Worm (Caenorhabditis elegans) whole organism, midembryonic: ENCODE data around the gene tkt-1.

Experiments used
- T22C8.4 ChIP-seq: fragments of 200-800 bp; sonication (Bioruptor generic); IDR thresholded peaks from 2 replicates; pipeline ENCODE4 v1.3.6; 2022; ENCODE audit warnings: missing genetic modification characterization, missing compliant biosample characterization
- cog-1 ChIP-seq: sonication (generic microtip); optimal IDR thresholded peaks from 2 replicates; lab custom pipeline; 2016; ENCODE audit warnings: missing genetic modification characterization, missing compliant biosample characterization
- flt-1 ChIP-seq: fragments of 200-800 bp; sonication (Bioruptor generic); IDR thresholded peaks from 2 replicates; pipeline ENCODE4 v1.3.6; 2022; ENCODE audit warnings: missing genetic modification characterization, missing compliant biosample characterization
- klf-2 ChIP-seq: fragments of 200-800 bp; sonication (Bioruptor generic); conservative IDR thresholded peaks from 2 replicates; pipeline ENCODE4 v1.3.6; 2022; ENCODE audit warnings: missing genetic modification reagents, missing genetic modification characterization, missing compliant biosample characterization
- med-1 ChIP-seq: sonication (generic microtip); optimal IDR thresholded peaks from 2 replicates; lab custom pipeline; 2017; ENCODE audit warnings: missing genetic modification characterization, mild to moderate bottlenecking, missing compliant biosample characterization, antibody characterized with exemption, missing genetic modification reagents; ENCODE audit not compliant: insufficient read depth
- ref-1 ChIP-seq: fragments of 200-800 bp; sonication (Bioruptor generic); conservative IDR thresholded peaks from 2 replicates; pipeline ENCODE4 v1.3.6; 2022; ENCODE audit warnings: missing genetic modification reagents, missing genetic modification characterization, missing compliant biosample characterization
- tab-1 ChIP-seq: fragments of 200-800 bp; sonication (Bioruptor generic); IDR thresholded peaks from 2 replicates; pipeline ENCODE4 v1.3.6; 2022; ENCODE audit warnings: missing genetic modification characterization, missing compliant biosample characterization
- ztf-23 ChIP-seq: fragments of 200-800 bp; sonication (Bioruptor generic); IDR thresholded peaks from 2 replicates; pipeline ENCODE4 v1.3.6; 2022; ENCODE audit warnings: missing genetic modification reagents, missing genetic modification characterization, missing compliant biosample characterization
- ztf-29 ChIP-seq: fragments of 200-800 bp; sonication (Bioruptor generic); IDR thresholded peaks from 2 replicates; pipeline ENCODE4 v1.3.6; 2022; ENCODE audit warnings: missing genetic modification reagents, missing genetic modification characterization, missing compliant biosample characterization

Gene tkt-1

ce11 chrIV:10243276-10243675 lies at the start of gene tkt-1:
tkt-1 (plus strand) TSS chrIV:10243612.
- TF ChIP-seq cog-1 (tag; lab: Kevin White, UChicago): no peak
- no peak for TF ChIP-seq klf-2 (GFP tag; lab: Robert Waterston, UW)
- no peak for TF ChIP-seq T22C8.4 (GFP tag; lab: Robert Waterston, UW)
- TF ChIP-seq ztf-23 (GFP tag; lab: Robert Waterston, UW): no peak
- no peak for TF ChIP-seq flt-1 (GFP tag; lab: Robert Waterston, UW)
- no peak for TF ChIP-seq tab-1 (GFP tag; lab: Robert Waterston, UW)
- TF ChIP-seq med-1: no peak
- no peak for TF ChIP-seq ref-1
- no peak for TF ChIP-seq ztf-29

ce11 chrIV:10194345-10194744 lies 49.1 kb upstream of the tkt-1 start, which contains the start of gene ptrg-1:
ptrg-1 (minus strand) TSS chrIV:10194445.
- TF ChIP-seq ztf-23 (GFP tag; lab: Robert Waterston, UW): no peak
- no peak for TF ChIP-seq cog-1 (tag; lab: Kevin White, UChicago)
- no peak for TF ChIP-seq med-1
- TF ChIP-seq klf-2 (GFP tag; lab: Robert Waterston, UW): no peak
- no peak for TF ChIP-seq ztf-29
- TF ChIP-seq tab-1 (GFP tag; lab: Robert Waterston, UW): no peak
- no peak for TF ChIP-seq T22C8.4 (GFP tag; lab: Robert Waterston, UW)
- TF ChIP-seq ref-1: no peak
- TF ChIP-seq flt-1 (GFP tag; lab: Robert Waterston, UW): no peak

- TF ChIP-seq tab-1 (GFP tag; lab: Robert Waterston, UW): no peak
- TF ChIP-seq cog-1 (tag; lab: Kevin White, UChicago): no peak
- TF ChIP-seq ztf-23 (GFP tag; lab: Robert Waterston, UW): no peak
- no peak for TF ChIP-seq flt-1 (GFP tag; lab: Robert Waterston, UW)
- TF ChIP-seq klf-2 (GFP tag; lab: Robert Waterston, UW): no peak
- no peak for TF ChIP-seq ztf-29
- no peak for TF ChIP-seq med-1
- TF ChIP-seq ref-1: no peak
- TF ChIP-seq T22C8.4 (GFP tag; lab: Robert Waterston, UW): no peak
Measured at ce11 chrIV:10197317-10197867, 46.0 kb upstream of the tkt-1 start, which contains the start of gene gon-4. gon-4 (plus strand) TSS chrIV:10197817.

- TF ChIP-seq ztf-23 (GFP tag; lab: Robert Waterston, UW) (no peak), cog-1 (tag; lab: Kevin White, UChicago) (no peak)
Measured at ce11 chrIV:10206182-10206581, 37.2 kb upstream of the tkt-1 start, which contains the start of gene K04D7.6. K04D7.6 (minus strand) TSS chrIV:10206282.

ce11 chrIV:10214811-10215210 lies 28.6 kb upstream of the tkt-1 start, which contains the start of gene abt-1:
abt-1 (minus strand) TSS chrIV:10214911.
- no peak for TF ChIP-seq ref-1

ce11 chrIV:10215393-10215792 lies 28.0 kb upstream of the tkt-1 start:
- TF ChIP-seq tab-1 (GFP tag; lab: Robert Waterston, UW) (no peak), klf-2 (GFP tag; lab: Robert Waterston, UW) (no peak), flt-1 (GFP tag; lab: Robert Waterston, UW) (no peak), med-1 (no peak), ztf-23 (GFP tag; lab: Robert Waterston, UW) (no peak), ref-1 (no peak), cog-1 (tag; lab: Kevin White, UChicago) (no peak), ztf-29 (no peak), T22C8.4 (GFP tag; lab: Robert Waterston, UW) (no peak)

ce11 chrIV:10216078-10216477 lies 27.3 kb upstream of the tkt-1 start, which contains the start of gene col-124:
col-124 (plus strand) TSS chrIV:10216451.
- no peak for TF ChIP-seq flt-1 (GFP tag; lab: Robert Waterston, UW)
- no peak for TF ChIP-seq cog-1 (tag; lab: Kevin White, UChicago)
- TF ChIP-seq med-1: no peak
- TF ChIP-seq ref-1: no peak
- TF ChIP-seq ztf-29: no peak

ce11 chrIV:10216704-10217296 lies 26.6 kb upstream of the tkt-1 start:
- no peak for TF ChIP-seq cog-1 (tag; lab: Kevin White, UChicago)
- TF ChIP-seq ztf-23 (GFP tag; lab: Robert Waterston, UW): no peak
- TF ChIP-seq flt-1 (GFP tag; lab: Robert Waterston, UW): no peak
- no peak for TF ChIP-seq med-1
- no peak for TF ChIP-seq klf-2 (GFP tag; lab: Robert Waterston, UW)
- no peak for TF ChIP-seq ref-1
- TF ChIP-seq T22C8.4 (GFP tag; lab: Robert Waterston, UW): no peak
- TF ChIP-seq tab-1 (GFP tag; lab: Robert Waterston, UW): no peak
- TF ChIP-seq ztf-29: no peak

- no peak for TF ChIP-seq flt-1 (GFP tag; lab: Robert Waterston, UW)
- no peak for TF ChIP-seq ztf-23 (GFP tag; lab: Robert Waterston, UW)
- TF ChIP-seq klf-2 (GFP tag; lab: Robert Waterston, UW): no peak
- no peak for TF ChIP-seq tab-1 (GFP tag; lab: Robert Waterston, UW)
- TF ChIP-seq ztf-29: no peak
- TF ChIP-seq med-1: no peak
- TF ChIP-seq ref-1: no peak
- no peak for TF ChIP-seq cog-1 (tag; lab: Kevin White, UChicago)
- no peak for TF ChIP-seq T22C8.4 (GFP tag; lab: Robert Waterston, UW)
Measured at ce11 chrIV:10219208-10219607, 24.2 kb upstream of the tkt-1 start, which contains the start of gene qns-1. qns-1 (minus strand) TSS chrIV:10219308.

- TF ChIP-seq T22C8.4 (GFP tag; lab: Robert Waterston, UW) (no peak), ztf-23 (GFP tag; lab: Robert Waterston, UW) (no peak)
Measured at ce11 chrIV:10221187-10221586, 22.2 kb upstream of the tkt-1 start, which contains the start of gene tram-1. tram-1 (minus strand) TSS chrIV:10221287.
